Fruit fly (Drosophila melanogaster): Measurements from ENCODE around the gene CG4836.

Gene CG4836

DNA sequence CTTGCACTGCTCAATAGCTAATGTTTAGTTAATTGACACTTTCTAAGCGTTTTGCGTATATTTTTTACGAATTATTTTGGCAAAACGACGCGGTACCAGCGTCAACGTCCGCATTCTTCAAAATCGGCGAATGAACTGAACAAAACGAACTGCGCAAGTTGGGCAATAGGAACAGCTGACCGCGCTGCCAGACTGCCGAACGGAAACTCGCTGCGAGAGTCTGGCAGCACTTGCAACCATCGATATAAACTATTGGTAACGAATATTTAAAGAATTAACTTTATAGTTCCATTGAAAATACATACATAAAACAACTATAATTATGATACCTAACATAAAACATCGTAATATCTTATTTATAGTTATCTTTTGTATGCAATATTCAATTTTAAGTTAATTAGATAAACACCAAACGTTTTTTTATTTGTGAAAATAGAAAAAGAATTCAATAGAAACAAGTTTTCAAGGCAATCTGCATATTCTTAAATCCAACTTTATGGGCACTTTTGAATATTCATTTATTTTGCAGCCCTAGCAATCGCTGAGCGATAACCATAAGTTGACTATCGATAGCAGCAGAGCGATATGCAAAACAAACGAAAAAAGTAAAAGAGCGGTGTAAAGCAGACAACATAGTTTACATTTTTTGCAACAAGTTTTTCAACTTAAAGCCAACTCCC is 5.2 kb upstream of the CG4836 start, which contains the start of the genes Hs6st and MED25 (continued):
- TF ChIP-seq ab (GFP tag; optimal IDR thresholded peaks at IDR 0.05) (no peak), cwo (GFP tag; optimal IDR thresholded peaks at IDR 0.05) (peak; percentile 45), NfI (GFP tag; optimal IDR thresholded peaks at IDR 0.05) (peak; percentile 39), CG14860 (GFP tag; IDR thresholded peaks at IDR 0.05; ENCODE audit: partially characterized antibody) (peak; percentile 45; the same call in 1 of the 3 replicates), CG11247 (GFP tag; IDR thresholded peaks at IDR 0.05) (peak; percentile 29; the same call in 1 of the 2 replicates), CG4820 (GFP tag; optimal IDR thresholded peaks at IDR 0.05) (peak; percentile 44), ash1 (GFP tag; optimal IDR thresholded peaks at IDR 0.05) (no peak), Hmr (GFP tag; optimal IDR thresholded peaks at IDR 0.05) (peak; percentile 65), Xrp1 (GFP tag; IDR thresholded peaks at IDR 0.05) (no peak), CG8944 (GFP tag; optimal IDR thresholded peaks at IDR 0.05) (peak; percentile 16), CG2712 (tag; optimal IDR thresholded peaks at IDR 0.05) (peak; percentile 37), CG7963 (GFP tag; IDR thresholded peaks at IDR 0.05; ENCODE audit: partially characterized antibody) (peak; percentile 58; the same call in 2 of the 3 replicates), phol (tag; optimal IDR thresholded peaks at IDR 0.05) (peak; percentile 79), CG2202 (tag; optimal IDR thresholded peaks at IDR 0.05) (no peak), Pdp1 (GFP tag; optimal IDR thresholded peaks at IDR 0.05) (peak in 1 of 2 experiments; percentile 81), CG3726 (GFP tag; IDR thresholded peaks at IDR 0.05) (no peak), CG13624 (GFP tag; optimal IDR thresholded peaks at IDR 0.05) (no peak), CG33557 (GFP tag; optimal IDR thresholded peaks at IDR 0.05) (peak; percentile 10), Opbp (GFP tag; IDR thresholded peaks at IDR 0.05; ENCODE audit: partially characterized antibody) (peak; percentile 68), hb (GFP tag; IDR thresholded peaks at IDR 0.05; ENCODE audit: partially characterized antibody) (peak; percentile 63; the same call in 1 of the 3 replicates), Side (GFP tag; optimal IDR thresholded peaks at IDR 0.05) (no peak), cato (GFP tag; optimal IDR thresholded peaks at IDR 0.05; ENCODE audit: borderline replicate concordance) (no peak), CG11504 (tag; optimal IDR thresholded peaks at IDR 0.05) (peak; percentile 51), fu2 (GFP tag; optimal IDR thresholded peaks at IDR 0.05) (no peak), Bteb2 (GFP tag; optimal IDR thresholded peaks at IDR 0.05) (no peak), pros (GFP tag; optimal IDR thresholded peaks at IDR 0.05) (no peak), CG9609 (GFP tag; optimal IDR thresholded peaks at IDR 0.05) (no peak), CG10267 (tag; optimal IDR thresholded peaks at IDR 0.05) (peak; percentile 72), CG12104 (GFP tag; optimal IDR thresholded peaks at IDR 0.05) (peak; percentile 70), pum (GFP tag; optimal IDR thresholded peaks at IDR 0.05) (no peak), usp (GFP tag; optimal IDR thresholded peaks at IDR 0.05) (no peak), Awh (GFP tag; IDR thresholded peaks at IDR 0.05) (0 out of 2 replicates have a peak, but pooled peaks have one; percentile 13), hth (optimal IDR thresholded peaks at IDR 0.05) (no peak), CG17385 (GFP tag; optimal IDR thresholded peaks at IDR 0.05) (peak; percentile 12), CG34224 (GFP tag; IDR thresholded peaks at IDR 0.05; ENCODE audit: partially characterized antibody) (peak; percentile 70; the same call in 2 of the 3 replicates), CG9932 (GFP tag; IDR thresholded peaks at IDR 0.05) (peak; percentile 29; the same call in 1 of the 2 replicates), tap (tag; optimal IDR thresholded peaks at IDR 0.05) (peak; percentile 2), CG12071 (GFP tag; optimal IDR thresholded peaks at IDR 0.05) (no peak), lola (GFP tag; optimal IDR thresholded peaks at IDR 0.05) (no peak), CG3847 (GFP tag; IDR thresholded peaks at IDR 0.05) (peak; percentile 66), Elba2 (GFP tag; optimal IDR thresholded peaks at IDR 0.05) (peak; percentile 98), ci (GFP tag; IDR thresholded peaks at IDR 0.05) (peak; percentile 29; the same call in 2 of the 3 replicates), C15 (GFP tag; IDR thresholded peaks at IDR 0.05) (0 out of 3 replicates have a peak, but pooled peaks have one; percentile 32), CG2889 (GFP tag; IDR thresholded peaks at IDR 0.05) (no peak), TFAM (GFP tag; optimal IDR thresholded peaks at IDR 0.05) (no peak), tll (GFP tag; optimal IDR thresholded peaks at IDR 0.05) (peak in 1 of 2 experiments; percentile 14), ranshi (GFP tag; IDR thresholded peaks at IDR 0.05) (0 out of 2 replicates have a peak, but pooled peaks have one; percentile 17), CG17361 (GFP tag; IDR thresholded peaks at IDR 0.05) (peak; percentile 58; the same call in 2 of the 3 replicates)
